Worm (Caenorhabditis elegans) whole organism, L4/young adult: ENCODE measurements around the gene F54H12.4.

Experiments used
- W03F9.2 ChIP-seq: fragments of 150-350 bp; optimal IDR thresholded peaks from 2 replicates; lab custom pipeline; 2014; ENCODE audit warnings: missing biosample characterization, missing genetic modification characterization
- dao-5 ChIP-seq: sonication (generic microtip); optimal IDR thresholded peaks from 2 replicates; lab custom pipeline; 2016; ENCODE audit warnings: missing genotype, missing genetic modification characterization, moderate library complexity, missing compliant biosample characterization
- him-1 ChIP-seq: sonication (generic microtip); optimal IDR thresholded peaks from 2 replicates; lab custom pipeline; 2016; ENCODE audit warnings: missing genotype, missing genetic modification reagents, missing genetic modification characterization, missing compliant biosample characterization

- TF ChIP-seq W03F9.2 (tag; lab: Kevin White, UChicago), result no peak
- no peak for TF ChIP-seq him-1 (tag; lab: Kevin White, UChicago)
- no peak for TF ChIP-seq dao-5 (tag; lab: Kevin White, UChicago)
These were observed 12.1 kb downstream of the F54H12.4 start for ce11 chrIII:7950447-7950846.
